Worm (Caenorhabditis elegans) whole organism, midembryonic: ENCODE measurements around the gene irld-6.

ENCODE experiments used
- T22C8.4 ChIP-seq: fragments of 200-800 bp; sonication (Bioruptor generic); IDR thresholded peaks from 2 replicates; pipeline ENCODE4 v1.3.6; 2022; ENCODE audit warnings: missing genetic modification characterization, missing compliant biosample characterization
- cog-1 ChIP-seq: sonication (generic microtip); optimal IDR thresholded peaks from 2 replicates; lab custom pipeline; 2016; ENCODE audit warnings: missing genetic modification characterization, missing compliant biosample characterization
- flt-1 ChIP-seq: fragments of 200-800 bp; sonication (Bioruptor generic); IDR thresholded peaks from 2 replicates; pipeline ENCODE4 v1.3.6; 2022; ENCODE audit warnings: missing genetic modification characterization, missing compliant biosample characterization
- klf-2 ChIP-seq: fragments of 200-800 bp; sonication (Bioruptor generic); conservative IDR thresholded peaks from 2 replicates; pipeline ENCODE4 v1.3.6; 2022; ENCODE audit warnings: missing genetic modification reagents, missing genetic modification characterization, missing compliant biosample characterization
- med-1 ChIP-seq: sonication (generic microtip); optimal IDR thresholded peaks from 2 replicates; lab custom pipeline; 2017; ENCODE audit warnings: missing genetic modification characterization, mild to moderate bottlenecking, missing compliant biosample characterization, antibody characterized with exemption, missing genetic modification reagents; ENCODE audit not compliant: insufficient read depth
- ref-1 ChIP-seq: fragments of 200-800 bp; sonication (Bioruptor generic); conservative IDR thresholded peaks from 2 replicates; pipeline ENCODE4 v1.3.6; 2022; ENCODE audit warnings: missing genetic modification reagents, missing genetic modification characterization, missing compliant biosample characterization
- tab-1 ChIP-seq: fragments of 200-800 bp; sonication (Bioruptor generic); IDR thresholded peaks from 2 replicates; pipeline ENCODE4 v1.3.6; 2022; ENCODE audit warnings: missing genetic modification characterization, missing compliant biosample characterization
- ztf-23 ChIP-seq: fragments of 200-800 bp; sonication (Bioruptor generic); IDR thresholded peaks from 2 replicates; pipeline ENCODE4 v1.3.6; 2022; ENCODE audit warnings: missing genetic modification reagents, missing genetic modification characterization, missing compliant biosample characterization
- ztf-29 ChIP-seq: fragments of 200-800 bp; sonication (Bioruptor generic); IDR thresholded peaks from 2 replicates; pipeline ENCODE4 v1.3.6; 2022; ENCODE audit warnings: missing genetic modification reagents, missing genetic modification characterization, missing compliant biosample characterization

Gene irld-6

DNA sequence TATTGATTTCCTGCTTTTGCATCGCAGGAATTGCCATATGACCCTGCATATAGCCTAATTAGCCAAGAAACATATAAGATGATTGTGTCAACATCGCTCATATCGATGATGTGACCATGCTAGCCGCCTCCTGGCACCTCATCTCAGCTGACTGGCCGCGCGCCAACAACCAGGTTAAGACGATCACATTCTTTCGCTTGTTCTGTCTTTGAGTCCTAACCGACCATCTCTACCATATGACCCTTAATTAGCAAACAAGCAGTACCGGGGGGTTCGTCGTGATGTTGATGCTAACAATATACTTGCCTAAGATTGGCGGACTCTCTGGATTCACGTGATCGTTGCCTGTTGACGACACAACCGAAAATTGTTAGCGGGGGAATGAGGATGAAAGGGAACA, 34.0 kb downstream of the irld-6 start:
- TF ChIP-seq ztf-23 (GFP tag; lab: Robert Waterston, UW): no peak
- TF ChIP-seq tab-1 (GFP tag; lab: Robert Waterston, UW): no peak
- no peak for TF ChIP-seq klf-2
- no peak for TF ChIP-seq T22C8.4 (GFP tag; lab: Robert Waterston, UW)
- TF ChIP-seq cog-1 (tag; lab: Kevin White, UChicago): no peak
- no peak for TF ChIP-seq flt-1 (GFP tag; lab: Robert Waterston, UW)
- no peak for TF ChIP-seq ztf-29 (GFP tag; lab: Robert Waterston, UW)
- no peak for TF ChIP-seq ref-1 (GFP tag; lab: Robert Waterston, UW)
- TF ChIP-seq med-1 (GFP tag; lab: Kevin White, UChicago): no peak

DNA sequence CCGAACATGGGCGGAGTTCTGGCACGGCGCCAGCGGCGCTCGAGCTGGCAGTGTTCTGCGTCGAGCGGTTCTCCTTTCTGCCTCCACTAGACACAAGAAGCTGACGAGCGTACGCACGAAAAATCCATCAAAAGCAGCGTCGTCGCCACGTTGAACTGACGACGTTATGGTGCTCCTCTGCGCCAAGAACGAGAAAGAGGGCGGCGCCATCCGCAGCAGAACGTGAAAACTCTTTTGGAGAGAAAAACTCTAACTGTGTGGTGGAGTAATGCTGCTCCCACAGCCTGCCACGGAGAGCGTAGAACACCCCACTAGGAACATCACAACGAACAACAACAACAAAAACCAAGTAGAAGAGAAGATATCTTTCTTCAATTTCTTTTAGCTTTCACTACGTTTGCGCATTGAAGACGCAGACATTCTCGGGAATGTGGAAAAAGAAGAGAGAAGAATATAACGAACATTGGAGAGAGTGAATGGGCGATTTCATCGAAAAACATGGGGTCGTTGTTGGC, 34.6 kb downstream of the irld-6 start:
- TF ChIP-seq ref-1 (GFP tag; lab: Robert Waterston, UW) (no peak), tab-1 (GFP tag; lab: Robert Waterston, UW) (no peak), klf-2 (no peak), T22C8.4 (GFP tag; lab: Robert Waterston, UW) (no peak)

DNA sequence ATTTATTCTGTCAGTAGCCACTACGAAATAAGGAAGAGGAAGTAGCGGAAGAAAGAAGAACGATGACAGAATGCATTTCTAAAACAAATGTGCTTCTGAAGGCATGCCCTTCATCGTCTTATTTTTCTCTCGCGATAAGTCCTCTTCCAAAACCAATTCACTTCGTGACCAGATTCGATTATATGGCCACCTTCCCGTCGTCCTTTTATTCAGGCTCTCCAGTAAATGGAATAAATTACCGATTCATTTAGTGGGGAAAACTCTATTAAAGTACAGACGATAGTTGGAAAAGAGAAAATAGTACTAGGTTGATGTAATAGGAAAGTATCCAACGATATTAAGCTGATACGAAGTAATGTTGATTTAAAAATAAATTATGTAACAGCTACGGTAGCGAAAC, 35.3 kb downstream of the irld-6 start:
- TF ChIP-seq klf-2: no peak
- no peak for TF ChIP-seq tab-1 (GFP tag; lab: Robert Waterston, UW)
- no peak for TF ChIP-seq med-1 (GFP tag; lab: Kevin White, UChicago)
- no peak for TF ChIP-seq ztf-29 (GFP tag; lab: Robert Waterston, UW)
- TF ChIP-seq T22C8.4 (GFP tag; lab: Robert Waterston, UW): no peak
- TF ChIP-seq ztf-23 (GFP tag; lab: Robert Waterston, UW): no peak
- TF ChIP-seq ref-1 (GFP tag; lab: Robert Waterston, UW): no peak
- no peak for TF ChIP-seq flt-1 (GFP tag; lab: Robert Waterston, UW)

DNA sequence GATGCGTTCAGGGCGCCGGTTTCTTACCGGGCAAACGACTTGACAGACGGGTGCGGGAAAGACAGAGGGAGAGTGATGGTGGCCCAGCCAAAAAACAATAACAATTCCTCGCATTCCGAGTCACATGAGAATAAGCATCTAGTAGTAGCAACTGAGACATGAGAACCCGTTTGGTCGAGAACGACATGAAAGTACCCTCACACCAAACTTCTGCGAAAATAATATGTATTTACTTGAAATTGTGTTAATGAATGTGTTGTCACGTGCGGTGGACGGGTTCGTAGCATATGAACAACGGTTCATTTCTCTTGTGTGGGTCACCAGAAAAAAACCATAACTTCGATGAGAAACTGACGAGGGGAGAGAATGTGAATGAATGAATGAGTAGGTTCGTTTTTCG, 35.7 kb downstream of the irld-6 start:
- TF ChIP-seq ztf-29 (GFP tag; lab: Robert Waterston, UW) (no peak), T22C8.4 (GFP tag; lab: Robert Waterston, UW) (no peak), ztf-23 (GFP tag; lab: Robert Waterston, UW) (no peak), ref-1 (GFP tag; lab: Robert Waterston, UW) (no peak), klf-2 (no peak), flt-1 (GFP tag; lab: Robert Waterston, UW) (no peak), tab-1 (GFP tag; lab: Robert Waterston, UW) (no peak), cog-1 (tag; lab: Kevin White, UChicago) (no peak), med-1 (GFP tag; lab: Kevin White, UChicago) (no peak)

DNA sequence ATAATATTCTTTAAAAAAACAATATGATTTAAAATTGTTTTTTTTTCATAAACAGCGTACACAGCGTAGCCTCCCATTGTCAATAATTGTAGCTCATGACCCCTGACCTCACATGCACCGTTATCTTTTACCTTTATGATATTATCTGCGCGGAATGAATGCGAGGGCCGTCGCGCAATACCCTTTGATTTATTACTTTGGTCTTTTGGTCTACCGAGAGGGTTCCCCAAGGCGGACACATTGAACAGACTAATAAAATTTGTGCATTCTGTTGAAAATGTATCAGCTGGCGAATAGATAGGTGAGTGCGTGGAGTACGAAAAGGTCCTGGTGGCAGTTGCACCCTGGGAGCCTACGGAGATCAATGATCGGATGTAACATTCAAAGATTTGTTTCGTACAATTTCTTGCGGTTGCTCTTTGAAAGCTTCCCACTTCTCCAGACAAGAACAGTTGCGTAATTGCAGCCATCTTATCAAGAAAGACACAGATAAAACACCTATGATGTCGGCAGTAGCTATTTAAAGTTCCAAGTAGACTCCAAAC, 36.2 kb downstream of the irld-6 start:
- no peak for TF ChIP-seq med-1 (GFP tag; lab: Kevin White, UChicago)
- no peak for TF ChIP-seq tab-1 (GFP tag; lab: Robert Waterston, UW)
- no peak for TF ChIP-seq T22C8.4 (GFP tag; lab: Robert Waterston, UW)
- TF ChIP-seq ref-1 (GFP tag; lab: Robert Waterston, UW): no peak
- no peak for TF ChIP-seq ztf-29 (GFP tag; lab: Robert Waterston, UW)
- no peak for TF ChIP-seq klf-2
- TF ChIP-seq cog-1 (tag; lab: Kevin White, UChicago): no peak
- no peak for TF ChIP-seq flt-1 (GFP tag; lab: Robert Waterston, UW)
- no peak for TF ChIP-seq ztf-23 (GFP tag; lab: Robert Waterston, UW)

DNA sequence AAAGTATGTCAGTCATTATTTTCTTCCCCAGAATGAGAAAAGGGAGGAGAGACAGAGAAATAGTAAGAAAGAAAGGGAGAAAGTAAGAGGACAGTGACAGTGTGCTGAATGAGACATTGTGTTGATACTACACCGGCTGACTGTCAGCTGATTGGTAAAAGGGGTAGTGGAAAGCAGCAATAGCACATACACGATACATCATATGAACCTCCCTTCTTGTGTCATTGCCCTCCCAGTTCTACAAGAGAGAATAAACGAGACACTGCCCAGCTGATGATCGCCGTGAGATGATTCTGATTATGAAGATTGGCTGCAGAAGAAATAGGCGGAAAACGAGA, 36.8 kb downstream of the irld-6 start:
- no peak for TF ChIP-seq ref-1 (GFP tag; lab: Robert Waterston, UW)
- TF ChIP-seq ztf-23 (GFP tag; lab: Robert Waterston, UW): no peak
- no peak for TF ChIP-seq klf-2
- TF ChIP-seq tab-1 (GFP tag; lab: Robert Waterston, UW): no peak
- no peak for TF ChIP-seq flt-1 (GFP tag; lab: Robert Waterston, UW)
- no peak for TF ChIP-seq med-1 (GFP tag; lab: Kevin White, UChicago)

DNA sequence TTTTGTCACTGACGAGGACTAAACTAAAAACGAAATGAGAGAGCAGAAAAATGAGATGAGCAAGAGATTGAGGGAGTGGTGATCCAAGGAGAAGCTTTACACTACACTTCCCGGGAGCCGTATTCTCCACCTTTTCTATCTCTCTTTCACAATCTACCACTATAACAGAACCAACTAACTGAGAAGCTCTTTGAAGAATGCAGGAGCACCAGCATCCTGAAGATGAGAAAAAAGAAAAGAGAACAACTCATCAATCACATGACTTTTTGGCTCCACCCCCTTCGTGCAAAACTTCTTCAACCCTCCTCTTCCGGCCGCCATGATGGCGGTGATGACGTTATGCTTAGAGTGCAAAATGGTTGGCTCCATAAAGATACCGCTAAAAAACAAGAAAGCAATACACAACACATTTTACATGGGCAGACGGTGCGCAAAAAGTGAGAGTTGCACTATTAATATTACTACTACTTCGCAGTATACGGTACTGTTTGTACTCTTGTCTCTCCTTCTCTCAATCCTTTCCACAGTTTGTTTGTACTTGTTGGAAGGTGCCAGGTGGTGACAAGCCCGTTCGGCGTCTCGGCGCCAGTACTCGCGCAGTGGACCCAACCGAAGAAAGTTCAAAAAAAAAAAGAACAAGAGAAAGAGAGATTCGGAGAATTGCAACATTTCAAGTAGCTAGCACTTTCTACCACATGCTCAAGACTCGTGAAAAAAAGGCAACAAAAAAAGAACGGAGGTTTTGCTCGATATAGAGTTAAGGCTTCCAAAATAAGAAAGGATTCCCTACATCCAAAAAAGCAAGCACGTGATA, 37.4 kb downstream of the irld-6 start:
- TF ChIP-seq ztf-29 (GFP tag; lab: Robert Waterston, UW) (no peak), med-1 (GFP tag; lab: Kevin White, UChicago) (no peak), T22C8.4 (GFP tag; lab: Robert Waterston, UW) (no peak), ref-1 (GFP tag; lab: Robert Waterston, UW) (no peak), ztf-23 (GFP tag; lab: Robert Waterston, UW) (no peak), klf-2 (no peak), tab-1 (GFP tag; lab: Robert Waterston, UW) (no peak), cog-1 (tag; lab: Kevin White, UChicago) (no peak), flt-1 (GFP tag; lab: Robert Waterston, UW) (no peak)

DNA sequence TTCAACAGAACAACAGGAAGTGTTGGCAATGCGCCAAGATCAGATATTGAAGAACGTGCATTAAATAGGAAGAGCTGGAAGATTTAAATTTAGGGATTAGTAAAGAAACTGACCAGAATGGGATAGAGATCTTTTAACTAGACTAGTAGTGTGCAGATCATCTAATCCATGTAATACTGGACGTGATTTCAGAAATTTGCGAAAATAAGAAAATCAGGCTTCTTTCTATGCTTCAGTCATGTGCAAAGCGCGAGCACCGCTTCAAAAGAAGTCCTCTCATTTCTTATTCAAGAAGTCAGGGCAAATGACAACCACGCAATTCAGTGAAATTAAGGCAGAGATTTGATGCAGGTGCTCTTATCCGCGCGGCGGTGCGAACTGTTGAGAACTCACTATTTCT, 38.6 kb downstream of the irld-6 start:
- TF ChIP-seq ref-1 (GFP tag; lab: Robert Waterston, UW) (no peak), cog-1 (tag; lab: Kevin White, UChicago) (no peak), tab-1 (GFP tag; lab: Robert Waterston, UW) (no peak), ztf-29 (GFP tag; lab: Robert Waterston, UW) (no peak), flt-1 (GFP tag; lab: Robert Waterston, UW) (no peak), med-1 (GFP tag; lab: Kevin White, UChicago) (no peak), T22C8.4 (GFP tag; lab: Robert Waterston, UW) (no peak), klf-2 (no peak), ztf-23 (GFP tag; lab: Robert Waterston, UW) (no peak)
